Fruit fly (Drosophila melanogaster) S2 (cell line): ENCODE results near the gene CG32266.

ENCODE experiments used
- CG8478 ChIP-seq: fragments of >200 bp; optimal IDR thresholded peaks from 2 replicates; lab custom pipeline; 2018
- CTCF ChIP-seq, 2 experiments: fragments of >200 bp; optimal IDR thresholded peaks; 2 replicates each; lab custom pipeline; 2018

DNA sequence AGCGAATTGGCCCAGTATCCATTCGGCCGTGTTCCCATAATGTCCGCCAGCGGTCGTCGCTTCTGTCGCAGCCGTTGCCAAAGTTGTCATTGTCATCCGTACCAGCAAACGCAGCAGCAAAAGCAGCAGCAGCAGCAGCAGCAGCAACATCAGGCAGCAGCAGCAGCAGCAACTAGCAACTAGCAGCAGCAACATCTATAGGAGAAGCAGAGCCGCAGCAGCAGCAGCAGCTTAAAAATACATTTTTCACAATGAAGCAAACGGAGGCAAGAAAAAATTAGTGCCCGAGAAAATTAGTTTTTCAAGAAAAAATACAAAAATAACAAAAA, 34.8 kb downstream of the CG32266 start:
- TF ChIP-seq CG8478 (lab: Kevin White, UChicago): no peak
- TF ChIP-seq CTCF (optimal IDR thresholded peaks at IDR 0.05; lab: Kevin White, UChicago): no peak
